Fruit fly (Drosophila melanogaster) whole organism, larva: ENCODE data around the gene CG42558.
"Not testable (repeated sequence)": the region's sequence is repeated elsewhere in the genome, so short reads cannot be mapped to it uniquely, and the experiment has no call there.

Source experiments
- noc ChIP-seq: fragments of 200-800 bp; sonication (Bioruptor generic); optimal IDR thresholded peaks from 3 replicates; lab custom pipeline; 2019; ENCODE audit warnings: missing biosample characterization, mild to moderate bottlenecking, missing genetic modification characterization, moderate library complexity

Gene CG42558

dm6 chr3R:29933007-29933464, at the start of gene CG42558, which contains the start of the genes Cog7 and CG42557:
Gene CG42558 (plus strand): TSS chr3R:29933287.
Gene Cog7 (minus strand): TSS chr3R:29933057.
Gene CG42557 (plus strand): TSS chr3R:29933287.
- TF ChIP-seq noc (tag; lab: Kevin White, UChicago), result no peak

- TF ChIP-seq noc (tag; lab: Kevin White, UChicago), result no peak
Observed at dm6 chr3R:29891183-29891582, 41.9 kb upstream of the CG42558 start.

dm6 chr3R:29893030-29893429, 40.1 kb upstream of the CG42558 start:
- no peak for TF ChIP-seq noc (tag; lab: Kevin White, UChicago)

dm6 chr3R:29894393-29894792, 38.7 kb upstream of the CG42558 start:
- TF ChIP-seq noc (tag; lab: Kevin White, UChicago), result peak; percentile 67

- TF ChIP-seq noc (tag; lab: Kevin White, UChicago), result peak; percentile 50
Observed at dm6 chr3R:29898588-29898987, 34.5 kb upstream of the CG42558 start.

dm6 chr3R:29899635-29900034, 33.5 kb upstream of the CG42558 start:
- no peak for TF ChIP-seq noc (tag; lab: Kevin White, UChicago)

- TF ChIP-seq noc (tag; lab: Kevin White, UChicago), result no peak
Observed at dm6 chr3R:29903775-29904356, 29.2 kb upstream of the CG42558 start, which contains the start of gene CG15517. Gene CG15517 (minus strand): TSS chr3R:29903825.

dm6 chr3R:29905164-29905563, 27.9 kb upstream of the CG42558 start, which contains the start of gene CG15515:
Gene CG15515 (plus strand): TSS chr3R:29905464.
- TF ChIP-seq noc (tag; lab: Kevin White, UChicago), result no peak

dm6 chr3R:29907601-29908175, 25.4 kb upstream of the CG42558 start, which contains the start of gene CG31036:
Gene CG31036 (plus strand): TSS chr3R:29908107.
- no peak for TF ChIP-seq noc (tag; lab: Kevin White, UChicago)

- TF ChIP-seq noc (tag; lab: Kevin White, UChicago), result no peak
Observed at dm6 chr3R:29914246-29914645, 18.8 kb upstream of the CG42558 start, which contains the start of gene Capa. Gene Capa (minus strand): TSS chr3R:29914346.

- no peak for TF ChIP-seq noc (tag; lab: Kevin White, UChicago)
Observed at dm6 chr3R:29920189-29920588, 12.9 kb upstream of the CG42558 start, which contains the start of gene trp. Gene trp (minus strand): TSS chr3R:29920289.

- not testable (repeated sequence) for TF ChIP-seq noc (tag; lab: Kevin White, UChicago)
Observed at dm6 chr3R:29921916-29922315, 11.2 kb upstream of the CG42558 start, which contains the start of gene Jon99Ciii. Gene Jon99Ciii (plus strand): TSS chr3R:29922216.

dm6 chr3R:29924515-29924914, 8.6 kb upstream of the CG42558 start, which contains the start of gene Jon99Cii:
Gene Jon99Cii (minus strand): TSS chr3R:29924615.
- TF ChIP-seq noc (tag; lab: Kevin White, UChicago), result peak; percentile 87

- peak; percentile 42 for TF ChIP-seq noc (tag; lab: Kevin White, UChicago)
Observed at dm6 chr3R:29926089-29926488, 7.0 kb upstream of the CG42558 start, which contains the start of gene Jon99Ci. Gene Jon99Ci (minus strand): TSS chr3R:29926189.

dm6 chr3R:29926955-29927354, 6.1 kb upstream of the CG42558 start, which contains the start of gene CG15522:
Gene CG15522 (plus strand): TSS chr3R:29927255.
- no peak for TF ChIP-seq noc (tag; lab: Kevin White, UChicago)

- TF ChIP-seq noc (tag; lab: Kevin White, UChicago), result no peak
Observed at dm6 chr3R:29930286-29930685, 2.8 kb upstream of the CG42558 start, which contains the start of gene alpha-Man-Ic. Gene alpha-Man-Ic (minus strand): TSS chr3R:29930386.
